Fruit fly (Drosophila melanogaster) whole organism, embryonic: ENCODE data around the gene Nnp-1.

ENCODE experiments used
- CG13775 ChIP-seq: fragments of 200-800 bp; sonication (Bioruptor generic); optimal IDR thresholded peaks from 3 replicates; lab custom pipeline; 2017; ENCODE audit warnings: missing biosample characterization, mild to moderate bottlenecking, missing genetic modification characterization
- CG14860 ChIP-seq: fragments of 200-800 bp; sonication (Bioruptor generic); IDR thresholded peaks from 3 replicates; pipeline ENCODE4 v1.3.6; 2022; ENCODE audit warnings: missing biosample characterization, missing genetic modification characterization; ENCODE audit not compliant: partially characterized antibody
- CG17186 ChIP-seq: fragments of 200-800 bp; sonication (Bioruptor generic); optimal IDR thresholded peaks from 3 replicates; lab custom pipeline; 2017; ENCODE audit warnings: missing biosample characterization, missing genetic modification reagents, missing genetic modification characterization
- CG18011 ChIP-seq: fragments of 200-800 bp; sonication (Bioruptor generic); optimal IDR thresholded peaks from 2 replicates; lab custom pipeline; 2017; ENCODE audit warnings: missing biosample characterization, missing genetic modification characterization, mild to moderate bottlenecking, moderate library complexity, missing genotype
- CG34422 ChIP-seq: fragments of 200-800 bp; sonication (Bioruptor generic); IDR thresholded peaks from 3 replicates; pipeline ENCODE4 v1.3.6; 2022; ENCODE audit warnings: missing biosample characterization, missing genetic modification characterization
- CG6854 ChIP-seq: fragments of 200-800 bp; sonication (Bioruptor generic); optimal IDR thresholded peaks from 3 replicates; lab custom pipeline; 2017; ENCODE audit warnings: missing biosample characterization, mild to moderate bottlenecking, missing genetic modification characterization
- CG9437 ChIP-seq: fragments of 200-800 bp; sonication (Bioruptor generic); optimal IDR thresholded peaks from 2 replicates; lab custom pipeline; 2018; ENCODE audit warnings: missing biosample characterization, mild to moderate bottlenecking, missing genetic modification characterization
- CTCF ChIP-seq: fragments of 200-800 bp; sonication (Bioruptor generic); optimal IDR thresholded peaks from 2 replicates; lab custom pipeline; 2017; ENCODE audit warnings: missing biosample characterization, mild to moderate bottlenecking, missing genetic modification characterization, moderate library complexity
- Ets65A ChIP-seq: fragments of 200-800 bp; sonication (Bioruptor generic); peaks from one replicate; lab custom pipeline; 2016; ENCODE audit warnings: missing biosample characterization, missing genetic modification characterization
- Sox102F ChIP-seq: fragments of 200-800 bp; sonication (Bioruptor generic); optimal IDR thresholded peaks from 2 replicates; lab custom pipeline; 2018; ENCODE audit warnings: missing biosample characterization, mild to moderate bottlenecking, missing genetic modification characterization, moderate library complexity
- Spps ChIP-seq: fragments of 200-800 bp; sonication (Bioruptor generic); optimal IDR thresholded peaks from 2 replicates; lab custom pipeline; 2018; ENCODE audit warnings: missing biosample characterization, mild to moderate bottlenecking, missing genetic modification characterization
- Trl ChIP-seq, 3 experiments: fragments of >200 bp in 2 of 3; fragments of 200-800 bp in 1 of 3; sonication (Bioruptor generic) in 1 of 3; optimal IDR thresholded peaks; 2 replicates in 1 of 3; 3 replicates in 2 of 3; lab custom pipeline; 2016 to 2017; ENCODE audit warnings: missing biosample characterization in 1 of 3, missing genetic modification characterization in 1 of 3
- abd-A ChIP-seq: fragments of 200-800 bp; sonication (Bioruptor generic); optimal IDR thresholded peaks from 3 replicates; lab custom pipeline; 2019; ENCODE audit warnings: missing biosample characterization, mild to moderate bottlenecking, missing genetic modification characterization, moderate library complexity
- cg ChIP-seq: fragments of 200-800 bp; sonication (Bioruptor generic); optimal IDR thresholded peaks from 3 replicates; lab custom pipeline; 2019; ENCODE audit warnings: missing biosample characterization, mild to moderate bottlenecking, missing genetic modification characterization, moderate library complexity
- chinmo ChIP-seq: fragments of 200-800 bp; sonication (Bioruptor generic); IDR thresholded peaks from 4 replicates; pipeline ENCODE4 v1.3.6; 2022; ENCODE audit warnings: missing biosample characterization, missing genetic modification characterization; ENCODE audit not compliant: partially characterized antibody
- crp ChIP-seq, 2 experiments: fragments of 200-800 bp; sonication (Bioruptor generic); optimal IDR thresholded peaks; 2 replicates in 1 of 2; 3 replicates in 1 of 2; lab custom pipeline; 2017; ENCODE audit warnings: missing biosample characterization in 2 of 2, missing genetic modification characterization in 2 of 2, mild to moderate bottlenecking in 1 of 2, moderate library complexity in 1 of 2
- emc ChIP-seq: fragments of 200-800 bp; sonication (Bioruptor generic); optimal IDR thresholded peaks from 2 replicates; lab custom pipeline; 2016; ENCODE audit warnings: missing biosample characterization, missing genetic modification characterization
- esg ChIP-seq: fragments of 200-800 bp; sonication (Bioruptor generic); conservative IDR thresholded peaks from 2 replicates; pipeline ENCODE4 v1.3.6; 2022; ENCODE audit warnings: missing biosample characterization, missing genetic modification characterization
- exex ChIP-seq: fragments of 200-800 bp; sonication (Bioruptor generic); optimal IDR thresholded peaks from 4 replicates; lab custom pipeline; 2018; ENCODE audit warnings: missing biosample characterization, mild to moderate bottlenecking, missing genetic modification characterization, moderate library complexity
- prd ChIP-seq, 3 experiments: fragments of >200 bp in 2 of 3; fragments of 200-800 bp in 1 of 3; sonication (Bioruptor generic) in 1 of 3; optimal IDR thresholded peaks in 2 of 3; IDR thresholded peaks in 1 of 3; 2 replicates in 2 of 3; 3 replicates in 1 of 3; pipeline versions ENCODE4 v1.3.6 to Lab custom; 2017 to 2022; ENCODE audit warnings: missing biosample characterization in 1 of 3, missing genetic modification characterization in 1 of 3
- slp2 ChIP-seq: fragments of 200-800 bp; sonication (Bioruptor generic); optimal IDR thresholded peaks from 2 replicates; lab custom pipeline; 2016; ENCODE audit warnings: missing biosample characterization, missing genetic modification characterization
- sna ChIP-seq: fragments of 200-800 bp; sonication (Bioruptor generic); IDR thresholded peaks from 2 replicates; pipeline ENCODE4 v1.3.6; 2022; ENCODE audit warnings: missing biosample characterization, missing genetic modification characterization; ENCODE audit not compliant: partially characterized antibody
- wek ChIP-seq: fragments of 200-800 bp; sonication (Bioruptor generic); optimal IDR thresholded peaks from 3 replicates; lab custom pipeline; 2018; ENCODE audit warnings: missing biosample characterization, mild to moderate bottlenecking, missing genetic modification characterization, moderate library complexity

Gene Nnp-1

DNA sequence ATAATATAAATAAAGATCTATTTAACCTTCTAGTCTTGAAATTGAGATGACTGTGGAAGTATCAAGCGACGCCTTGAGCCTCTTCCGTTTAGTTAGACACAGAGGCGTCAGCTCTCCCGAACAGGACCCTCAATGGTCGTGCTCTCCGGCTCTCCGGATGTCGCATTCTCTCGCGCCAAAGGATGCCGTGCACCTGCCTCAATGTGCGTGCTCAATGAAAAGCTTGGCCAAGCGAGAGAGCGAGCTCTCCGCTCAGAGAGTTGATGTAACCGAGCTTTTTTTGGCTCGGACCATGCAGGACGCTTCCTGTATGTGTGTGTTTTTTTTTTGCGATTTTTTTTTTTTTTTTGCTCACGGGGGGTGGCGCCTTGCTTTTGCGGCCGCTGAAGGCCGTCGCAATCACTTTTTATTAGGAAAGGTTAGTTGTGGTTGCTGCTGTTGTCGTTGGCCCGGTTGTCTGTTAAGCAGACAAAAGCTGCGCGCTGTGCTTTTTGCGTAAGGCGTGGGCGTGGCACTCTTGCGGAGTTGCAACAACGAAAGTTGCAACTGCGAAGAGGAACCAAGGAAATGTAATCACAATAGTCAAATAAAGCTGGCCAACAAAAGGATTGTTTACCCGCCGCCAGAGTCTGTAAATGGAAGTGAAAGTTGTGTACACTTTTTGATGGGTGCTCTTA lies 34.0 kb downstream of the Nnp-1 start:
- peak; percentile 42 to 68 for TF ChIP-seq Trl (optimal IDR thresholded peaks at IDR 0.05; lab: Kevin White, UChicago)
- no peak for TF ChIP-seq Trl (GFP tag; optimal IDR thresholded peaks at IDR 0.05; lab: Kevin White, UChicago)
- TF ChIP-seq chinmo (GFP tag; lab: Robert Waterston, UW): 0 out of 4 replicates have a peak, but pooled peaks have one; percentile 23
- TF ChIP-seq Sox102F (GFP tag; lab: Kevin White, UChicago): no peak
- no peak for TF ChIP-seq slp2 (GFP tag; lab: Kevin White, UChicago)
- TF ChIP-seq emc (GFP tag; lab: Kevin White, UChicago): no peak
- peak; percentile 56; the same call in 1 of the 3 replicates for TF ChIP-seq CG34422 (GFP tag; lab: Robert Waterston, UW)
- TF ChIP-seq CG18011 (GFP tag; lab: Kevin White, UChicago): peak; percentile 94
- TF ChIP-seq prd (optimal IDR thresholded peaks at IDR 0.05; lab: Kevin White, UChicago): no peak
- TF ChIP-seq prd (GFP tag; IDR thresholded peaks at IDR 0.05; lab: Robert Waterston, UW): no peak
- TF ChIP-seq CG17186 (GFP tag; lab: Kevin White, UChicago): no peak
- TF ChIP-seq wek (GFP tag; lab: Kevin White, UChicago): no peak
- TF ChIP-seq CG14860 (GFP tag; lab: Robert Waterston, UW): no peak
- no peak for TF ChIP-seq esg (GFP tag; lab: Robert Waterston, UW)
- TF ChIP-seq Ets65A (GFP tag; lab: Kevin White, UChicago): peak; percentile 71

DNA sequence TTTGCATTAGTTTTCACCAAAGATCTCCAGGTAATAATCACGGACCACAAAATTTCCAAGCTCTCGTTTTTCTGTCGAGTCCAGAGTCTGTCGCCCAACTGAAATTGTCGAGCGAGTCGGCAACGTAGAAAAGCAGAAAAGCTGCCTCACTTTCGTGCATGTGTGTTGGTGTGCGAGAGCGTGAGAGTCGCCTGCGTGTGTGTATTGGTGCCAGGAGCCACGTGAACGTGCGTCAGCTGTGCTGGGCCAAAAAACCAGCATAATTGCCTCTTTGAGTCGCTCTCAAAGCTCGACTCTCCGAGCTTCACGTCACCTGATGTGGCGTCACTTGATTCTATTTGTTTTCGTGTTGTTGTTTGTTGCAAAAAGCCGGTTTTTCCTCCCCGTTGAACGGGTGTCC lies 35.0 kb downstream of the Nnp-1 start, which contains the start of gene hbt:
Gene hbt (minus strand): TSS at position 101 of the 400 bp plus-strand sequence.
- peak; percentile 27 for TF ChIP-seq abd-A (tag; lab: Kevin White, UChicago)
- peak; percentile 26; the same call in 1 of the 2 replicates for TF ChIP-seq sna
- peak; percentile 24 to 54 for TF ChIP-seq Trl (optimal IDR thresholded peaks at IDR 0.05; lab: Kevin White, UChicago)
- no peak for TF ChIP-seq Trl (GFP tag; optimal IDR thresholded peaks at IDR 0.05; lab: Kevin White, UChicago)
- TF ChIP-seq exex (tag; lab: Kevin White, UChicago): no peak
- TF ChIP-seq Spps: no peak
- peak; percentile 46 for TF ChIP-seq cg
- TF ChIP-seq CG13775 (GFP tag; lab: Kevin White, UChicago): no peak
- TF ChIP-seq crp (GFP tag; optimal IDR thresholded peaks at IDR 0.05; lab: Kevin White, UChicago): peak in 1 of 2 experiments; percentile 29

DNA sequence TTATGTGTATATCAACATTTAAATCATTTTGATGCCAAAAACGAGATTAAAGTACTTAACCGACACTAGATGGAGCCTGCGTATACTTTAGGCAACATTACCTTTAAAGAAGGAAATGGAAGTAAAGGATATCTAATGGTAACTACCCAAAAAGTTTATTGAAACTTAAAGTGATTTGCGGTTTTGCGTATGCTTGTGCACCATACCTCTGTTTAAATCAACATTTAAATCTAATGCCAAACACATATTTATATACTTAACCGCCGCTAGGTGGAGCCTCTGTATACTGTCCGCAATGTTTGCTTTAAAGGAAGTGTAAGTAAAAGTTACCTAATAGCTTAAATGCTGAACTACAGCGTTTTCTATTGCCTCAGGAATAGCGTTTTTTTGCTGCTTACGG lies 40.2 kb downstream of the Nnp-1 start:
- TF ChIP-seq CTCF (GFP tag; lab: Kevin White, UChicago) (peak; percentile 85), CG9437 (GFP tag; lab: Kevin White, UChicago) (no peak), CG6854 (GFP tag; lab: Kevin White, UChicago) (no peak)
